Fruit fly (Drosophila melanogaster) whole organism, embryonic: ENCODE measurements around the gene GstT4.

ENCODE experiments used
- Atf-2 ChIP-seq: fragments of 200-800 bp; sonication (Bioruptor generic); optimal IDR thresholded peaks from 2 replicates; lab custom pipeline; 2016; ENCODE audit warnings: missing biosample characterization, missing genetic modification characterization
- Atf3 ChIP-seq: fragments of 200-800 bp; sonication (Bioruptor generic); optimal IDR thresholded peaks from 3 replicates; lab custom pipeline; 2016; ENCODE audit warnings: missing biosample characterization, missing genetic modification characterization
- CG10274 ChIP-seq: fragments of 200-800 bp; sonication (Bioruptor generic); optimal IDR thresholded peaks from 3 replicates; lab custom pipeline; 2017; ENCODE audit warnings: missing biosample characterization, mild to moderate bottlenecking, missing genetic modification characterization
- CG10654 ChIP-seq: fragments of 200-800 bp; sonication (Bioruptor generic); optimal IDR thresholded peaks from 2 replicates; lab custom pipeline; 2016; ENCODE audit warnings: missing biosample characterization, missing genetic modification characterization
- CG11398 ChIP-seq: fragments of 200-800 bp; sonication (Bioruptor generic); optimal IDR thresholded peaks from 2 replicates; lab custom pipeline; 2016; ENCODE audit warnings: missing biosample characterization, missing genetic modification characterization
- CG1602 ChIP-seq: fragments of 200-800 bp; sonication (Bioruptor generic); optimal IDR thresholded peaks from 3 replicates; lab custom pipeline; 2016; ENCODE audit warnings: missing biosample characterization, missing genetic modification characterization
- CG16779 ChIP-seq: fragments of 200-800 bp; sonication (Bioruptor generic); IDR thresholded peaks from 2 replicates; pipeline ENCODE4 v1.3.6; 2022; ENCODE audit warnings: missing biosample characterization, missing genetic modification characterization
- CG17328 ChIP-seq: fragments of 200-800 bp; sonication (Bioruptor generic); IDR thresholded peaks from 2 replicates; pipeline ENCODE4 v1.3.6; 2022; ENCODE audit warnings: missing biosample characterization, missing genetic modification characterization
- CG18599 ChIP-seq: fragments of 200-800 bp; sonication (Bioruptor generic); optimal IDR thresholded peaks from 3 replicates; lab custom pipeline; 2017; ENCODE audit warnings: missing biosample characterization, missing genetic modification characterization, mild to moderate bottlenecking, moderate library complexity, missing genetic modification reagents
- CG2712 ChIP-seq: fragments of 200-800 bp; optimal IDR thresholded peaks from 3 replicates; lab custom pipeline; 2019; ENCODE audit warnings: missing biosample characterization, mild to moderate bottlenecking, missing genetic modification characterization, moderate library complexity
- CG30403 ChIP-seq: fragments of 200-800 bp; sonication (Bioruptor generic); optimal IDR thresholded peaks from 3 replicates; lab custom pipeline; 2016; ENCODE audit warnings: missing biosample characterization, missing genetic modification characterization
- CG32767 ChIP-seq: fragments of 200-800 bp; sonication (Bioruptor generic); IDR thresholded peaks from 2 replicates; pipeline ENCODE4 v1.3.6; 2022; ENCODE audit warnings: missing biosample characterization, missing genetic modification characterization
- CG32772 ChIP-seq: fragments of 200-800 bp; sonication (Bioruptor generic); IDR thresholded peaks from 2 replicates; pipeline ENCODE4 v1.3.6; 2022; ENCODE audit warnings: missing biosample characterization, missing genetic modification characterization
- CG34422 ChIP-seq: fragments of 200-800 bp; sonication (Bioruptor generic); IDR thresholded peaks from 3 replicates; pipeline ENCODE4 v1.3.6; 2022; ENCODE audit warnings: missing biosample characterization, missing genetic modification characterization
- CG43689 ChIP-seq: fragments of 200-800 bp; sonication (Bioruptor generic); IDR thresholded peaks from 2 replicates; pipeline ENCODE4 v1.3.6; 2022; ENCODE audit warnings: missing biosample characterization, missing genetic modification characterization
- CG4424 ChIP-seq: fragments of 200-800 bp; sonication (Bioruptor generic); optimal IDR thresholded peaks from 3 replicates; lab custom pipeline; 2016; ENCODE audit warnings: missing biosample characterization, missing genetic modification characterization
- CG6854 ChIP-seq: fragments of 200-800 bp; sonication (Bioruptor generic); optimal IDR thresholded peaks from 3 replicates; lab custom pipeline; 2017; ENCODE audit warnings: missing biosample characterization, mild to moderate bottlenecking, missing genetic modification characterization
- CG7271 ChIP-seq: fragments of 200-800 bp; sonication (Bioruptor generic); optimal IDR thresholded peaks from 2 replicates; lab custom pipeline; 2018; ENCODE audit warnings: missing biosample characterization, mild to moderate bottlenecking, missing genetic modification characterization, moderate library complexity
- Chrac-16 ChIP-seq: fragments of 200-800 bp; sonication (Bioruptor generic); optimal IDR thresholded peaks from 3 replicates; lab custom pipeline; 2016; ENCODE audit warnings: missing biosample characterization, missing genetic modification characterization
- Dbx ChIP-seq: fragments of 200-800 bp; sonication (Bioruptor generic); IDR thresholded peaks from 3 replicates; pipeline ENCODE4 v1.3.6; 2022; ENCODE audit warnings: missing biosample characterization, missing genetic modification characterization
- E2f2 ChIP-seq: fragments of 200-800 bp; sonication (Bioruptor generic); IDR thresholded peaks from 2 replicates; pipeline ENCODE4 v1.3.6; 2022; ENCODE audit warnings: missing biosample characterization, missing genetic modification characterization
- ERR ChIP-seq: fragments of 200-800 bp; sonication (Bioruptor generic); optimal IDR thresholded peaks from 2 replicates; lab custom pipeline; 2016; ENCODE audit warnings: missing biosample characterization, missing genetic modification characterization
- Hr3 ChIP-seq: fragments of 200-800 bp; sonication (Bioruptor generic); optimal IDR thresholded peaks from 3 replicates; lab custom pipeline; 2016; ENCODE audit warnings: missing biosample characterization, missing genetic modification characterization
- Med ChIP-seq: fragments of 200-800 bp; sonication (Bioruptor generic); peaks from one replicate; lab custom pipeline; 2016; ENCODE audit warnings: missing biosample characterization, missing genetic modification characterization, mild to moderate bottlenecking, inconsistent platforms, moderate library complexity
- Myb ChIP-seq: fragments of 200-800 bp; sonication (Bioruptor generic); optimal IDR thresholded peaks from 2 replicates; lab custom pipeline; 2016; ENCODE audit warnings: missing biosample characterization, missing genetic modification characterization
- Opbp ChIP-seq: fragments of 200-800 bp; sonication (Bioruptor generic); IDR thresholded peaks from 3 replicates; pipeline ENCODE4 v1.3.6; 2022; ENCODE audit warnings: missing biosample characterization, missing genetic modification characterization; ENCODE audit not compliant: partially characterized antibody
- Trl ChIP-seq, 3 experiments: fragments of >200 bp in 2 of 3; fragments of 200-800 bp in 1 of 3; sonication (Bioruptor generic) in 1 of 3; optimal IDR thresholded peaks; 2 replicates in 1 of 3; 3 replicates in 2 of 3; lab custom pipeline; 2016 to 2017; ENCODE audit warnings: missing biosample characterization in 1 of 3, missing genetic modification characterization in 1 of 3
- az2 ChIP-seq: fragments of 200-800 bp; sonication (Bioruptor generic); optimal IDR thresholded peaks from 3 replicates; lab custom pipeline; 2016; ENCODE audit warnings: missing biosample characterization, missing genetic modification characterization
- bcd ChIP-seq: fragments of 200-800 bp; sonication (Bioruptor generic); optimal IDR thresholded peaks from 2 replicates; lab custom pipeline; 2017; ENCODE audit warnings: missing biosample characterization, mild to moderate bottlenecking, missing genetic modification characterization
- cad ChIP-seq: fragments of >200 bp; optimal IDR thresholded peaks from 2 replicates; lab custom pipeline; 2017; ENCODE audit warnings: missing biosample characterization, missing genetic modification characterization
- chm ChIP-seq: fragments of 200-800 bp; sonication (Bioruptor generic); IDR thresholded peaks from 2 replicates; pipeline ENCODE4 v1.3.6; 2022; ENCODE audit warnings: missing biosample characterization, missing genetic modification characterization
- corto ChIP-seq: fragments of 200-800 bp; sonication (Bioruptor generic); optimal IDR thresholded peaks from 2 replicates; lab custom pipeline; 2016; ENCODE audit warnings: missing biosample characterization, mild to moderate bottlenecking, missing genetic modification characterization, moderate library complexity
- dmrt99B ChIP-seq: fragments of 200-800 bp; sonication (Bioruptor generic); optimal IDR thresholded peaks from 2 replicates; lab custom pipeline; 2018; ENCODE audit warnings: missing biosample characterization, mild to moderate bottlenecking, missing genetic modification characterization, moderate library complexity
- en ChIP-seq: fragments of 200-800 bp; sonication (Bioruptor generic); optimal IDR thresholded peaks from 2 replicates; lab custom pipeline; 2016; ENCODE audit warnings: missing biosample characterization, missing genetic modification characterization
- fu2 ChIP-seq: fragments of 200-800 bp; sonication (Bioruptor generic); optimal IDR thresholded peaks from 2 replicates; lab custom pipeline; 2016; ENCODE audit warnings: missing biosample characterization, missing genetic modification characterization
- gcm2 ChIP-seq: fragments of 200-800 bp; sonication (Bioruptor generic); optimal IDR thresholded peaks from 2 replicates; lab custom pipeline; 2016; ENCODE audit warnings: missing biosample characterization, missing genetic modification characterization
- gro ChIP-seq: fragments of 200-800 bp; sonication (Bioruptor generic); optimal IDR thresholded peaks from 2 replicates; lab custom pipeline; 2016; ENCODE audit warnings: missing biosample characterization, missing genetic modification characterization
- gt ChIP-seq: fragments of 200-800 bp; sonication (Bioruptor generic); IDR thresholded peaks from 2 replicates; pipeline ENCODE4 v1.3.6; 2022; ENCODE audit warnings: missing biosample characterization, missing genetic modification characterization
- nom ChIP-seq: fragments of 200-800 bp; sonication (Bioruptor generic); optimal IDR thresholded peaks from 2 replicates; lab custom pipeline; 2017; ENCODE audit warnings: missing biosample characterization, missing genetic modification characterization, mild to moderate bottlenecking, moderate library complexity, missing genetic modification reagents
- phol ChIP-seq: fragments of 200-800 bp; sonication (Bioruptor generic); optimal IDR thresholded peaks from 3 replicates; lab custom pipeline; 2018; ENCODE audit warnings: missing biosample characterization, mild to moderate bottlenecking, missing genetic modification characterization, moderate library complexity
- psq ChIP-seq: fragments of 200-800 bp; sonication (Bioruptor generic); optimal IDR thresholded peaks from 2 replicates; lab custom pipeline; 2017; ENCODE audit warnings: missing biosample characterization, missing genetic modification characterization
- ranshi ChIP-seq: fragments of 200-800 bp; sonication (Bioruptor generic); IDR thresholded peaks from 2 replicates; pipeline ENCODE4 v1.3.6; 2022; ENCODE audit warnings: missing biosample characterization, missing genetic modification characterization
- rib ChIP-seq: fragments of 200-800 bp; sonication (Bioruptor generic); IDR thresholded peaks from 2 replicates; pipeline ENCODE4 v1.3.6; 2022; ENCODE audit warnings: missing biosample characterization, missing genetic modification characterization
- sob ChIP-seq: fragments of 200-800 bp; sonication (Bioruptor generic); IDR thresholded peaks from 2 replicates; pipeline ENCODE4 v1.3.6; 2022; ENCODE audit warnings: missing biosample characterization, missing genetic modification characterization
- ssp ChIP-seq: fragments of 200-800 bp; sonication (Bioruptor generic); IDR thresholded peaks from 2 replicates; pipeline ENCODE4 v1.3.6; 2022; ENCODE audit warnings: missing biosample characterization, missing genetic modification characterization
- sug ChIP-seq: fragments of 200-800 bp; optimal IDR thresholded peaks from 2 replicates; lab custom pipeline; 2019; ENCODE audit warnings: missing biosample characterization, mild to moderate bottlenecking, missing genetic modification characterization, moderate library complexity
- tio ChIP-seq: fragments of 200-800 bp; sonication (Bioruptor generic); optimal IDR thresholded peaks from 2 replicates; lab custom pipeline; 2017; ENCODE audit warnings: missing biosample characterization, missing genetic modification characterization, inconsistent platforms
- ttk ChIP-seq: fragments of 200-800 bp; sonication (Bioruptor generic); IDR thresholded peaks from 2 replicates; pipeline ENCODE4 v2.1.2; 2022; ENCODE audit warnings: missing biosample characterization, missing genetic modification characterization
- wor ChIP-seq: fragments of 200-800 bp; sonication (Bioruptor generic); IDR thresholded peaks from 2 replicates; pipeline ENCODE4 v1.3.6; 2022; ENCODE audit warnings: missing biosample characterization, missing genetic modification characterization

Gene GstT4

dm6 chrX:13403962-13404830, at the start of gene GstT4 (continued):
- TF ChIP-seq sob (peak; percentile 44; the same call in 1 of the 2 replicates), phol (peak; percentile 48), CG10274 (no peak), corto (GFP tag; lab: Kevin White, UChicago) (peak; percentile 72), CG2712 (tag; lab: Kevin White, UChicago) (peak; percentile 33), Atf-2 (peak; percentile 50), nom (GFP tag; lab: Kevin White, UChicago) (peak; percentile 99), psq (GFP tag; lab: Kevin White, UChicago) (peak; percentile 62), bcd (GFP tag; lab: Kevin White, UChicago) (peak; percentile 39), tio (GFP tag; lab: Kevin White, UChicago) (peak; percentile 66), CG11398 (GFP tag; lab: Kevin White, UChicago) (peak; percentile 43), Dbx (peak; percentile 72), CG30403 (GFP tag; lab: Kevin White, UChicago) (peak; percentile 65), rib (peak; percentile 56), az2 (GFP tag; lab: Kevin White, UChicago) (peak; percentile 39), CG18599 (GFP tag; lab: Kevin White, UChicago) (peak; percentile 28), dmrt99B (tag; lab: Kevin White, UChicago) (peak; percentile 62), chm (GFP tag; lab: Robert Waterston, UW) (peak; percentile 46; the same call in 1 of the 2 replicates), CG43689 (GFP tag; lab: Robert Waterston, UW) (peak; percentile 39; the same call in 1 of the 2 replicates), CG7271 (tag; lab: Kevin White, UChicago) (no peak), CG34422 (peak; percentile 79; the same call in 2 of the 3 replicates), E2f2 (GFP tag; lab: Robert Waterston, UW) (peak; percentile 22; the same call in 1 of the 2 replicates), Atf3 (GFP tag; lab: Kevin White, UChicago) (peak; percentile 7), CG1602 (GFP tag; lab: Kevin White, UChicago) (peak; percentile 42), CG16779 (peak; percentile 61; the same call in 1 of the 2 replicates), Trl (optimal IDR thresholded peaks at IDR 0.05; lab: Kevin White, UChicago) (no peak), Trl (GFP tag; optimal IDR thresholded peaks at IDR 0.05; lab: Kevin White, UChicago) (peak; percentile 27), fu2 (GFP tag; lab: Kevin White, UChicago) (peak; percentile 49), ssp (GFP tag; lab: Robert Waterston, UW) (peak; percentile 18; the same call in 1 of the 2 replicates), gt (no peak), CG10654 (GFP tag; lab: Kevin White, UChicago) (peak; percentile 40), en (GFP tag; lab: Kevin White, UChicago) (no peak), Chrac-16 (GFP tag; lab: Kevin White, UChicago) (no peak), CG32772 (GFP tag; lab: Robert Waterston, UW) (peak; percentile 86), cad (no peak), Hr3 (GFP tag; lab: Kevin White, UChicago) (peak; percentile 42), CG4424 (GFP tag; lab: Kevin White, UChicago) (peak; percentile 33), ttk (peak; percentile 9; the same call in 1 of the 2 replicates), CG32767 (GFP tag; lab: Robert Waterston, UW) (no peak), Opbp (0 out of 3 replicates have a peak, but pooled peaks have one; percentile 30), CG6854 (GFP tag; lab: Kevin White, UChicago) (peak; percentile 44), wor (GFP tag; lab: Robert Waterston, UW) (no peak), sug (tag; lab: Kevin White, UChicago) (no peak), gro (GFP tag; lab: Kevin White, UChicago) (no peak), gcm2 (GFP tag; lab: Kevin White, UChicago) (no peak), Myb (GFP tag; lab: Kevin White, UChicago) (peak; percentile 67), Med (GFP tag; lab: Kevin White, UChicago) (peak; percentile 71), ranshi (GFP tag; lab: Robert Waterston, UW) (peak; percentile 59), ERR (GFP tag; lab: Kevin White, UChicago) (peak; percentile 49), CG17328 (GFP tag; lab: Robert Waterston, UW) (peak; percentile 30; the same call in 1 of the 2 replicates)
